Worm (Caenorhabditis elegans): Measurements from ENCODE around the gene F46G11.6.
A peak's percentile ranks its signal among the peaks of the same experiment; 100 is the strongest.

F46G11.6 gene

DNA sequence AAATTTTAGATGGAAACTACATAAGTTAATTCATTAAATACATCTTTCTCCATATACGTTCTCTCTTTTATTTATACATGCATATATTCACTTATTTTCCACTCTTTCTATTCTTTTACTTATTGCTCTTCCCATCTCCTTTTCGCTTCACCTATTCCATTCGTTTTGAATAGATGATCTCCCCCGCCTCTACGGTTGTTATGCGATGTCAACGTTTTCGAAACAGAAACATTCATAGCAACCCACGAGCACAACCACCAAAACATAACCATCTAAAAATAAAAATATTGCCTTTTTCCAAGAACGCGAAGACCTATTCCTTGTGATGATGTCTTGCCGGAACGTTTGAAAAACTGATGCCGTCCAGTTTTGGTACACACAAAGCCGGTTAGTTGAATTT is 12.8 kb upstream of the F46G11.6 start, which contains the start of gene sym-3:
TSS of gene sym-3 (plus strand) at position 301 of the 400 bp plus-strand sequence.
- TF ChIP-seq gmeb-2 (tag; optimal IDR thresholded peaks at IDR 0.05) (no peak), ceh-48 (tag; optimal IDR thresholded peaks at IDR 0.05) (no peak), unc-86 (tag; optimal IDR thresholded peaks at IDR 0.05) (no peak), ceh-34 (tag; optimal IDR thresholded peaks at IDR 0.05) (no peak), sox-2 (GFP tag; IDR thresholded peaks at IDR 0.05) (no peak), lin-11 (tag; optimal IDR thresholded peaks at IDR 0.05) (no peak), fkh-6 (tag; optimal IDR thresholded peaks at IDR 0.05) (no peak), pha-4 (tag; optimal IDR thresholded peaks at IDR 0.05) (no peak), ceh-2 (tag; optimal IDR thresholded peaks at IDR 0.05) (no peak)

DNA sequence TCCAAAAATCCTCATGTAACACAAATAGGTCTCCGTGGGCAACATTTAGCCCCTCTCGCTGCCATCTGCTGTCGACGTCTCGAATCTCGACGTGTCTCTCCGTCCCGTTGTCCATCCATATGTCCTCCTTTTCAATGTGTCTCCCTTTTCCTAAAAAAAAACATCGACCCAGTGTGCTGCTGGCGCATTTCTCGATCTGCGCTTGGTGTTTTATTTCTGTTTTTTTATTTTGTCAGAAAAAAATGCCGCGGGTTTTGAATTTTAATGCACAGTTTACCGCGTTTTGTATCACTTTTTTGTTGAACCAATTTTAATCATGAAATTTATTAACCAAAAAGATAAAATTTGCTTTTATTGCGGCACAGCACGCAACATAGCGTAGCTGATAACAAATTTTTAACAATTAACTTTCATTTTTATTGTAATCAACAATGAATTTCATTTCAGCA is 10.5 kb upstream of the F46G11.6 start:
- TF ChIP-seq hlh-30 (tag; optimal IDR thresholded peaks at IDR 0.05; ENCODE audit: insufficient read depth) (no peak), pag-3 (tag; optimal IDR thresholded peaks at IDR 0.05; ENCODE audit: borderline replicate concordance) (no peak), ceh-45 (GFP tag; IDR thresholded peaks at IDR 0.05) (no peak), ceh-24 (tag; optimal IDR thresholded peaks at IDR 0.05) (no peak), rnt-1 (tag; optimal IDR thresholded peaks at IDR 0.05) (peak; percentile 20), ceh-2 (tag; optimal IDR thresholded peaks at IDR 0.05) (no peak), lim-6 (tag; optimal IDR thresholded peaks at IDR 0.05) (no peak), pqm-1 (tag; optimal IDR thresholded peaks at IDR 0.05) (no peak), K09A11.1 (tag; optimal IDR thresholded peaks at IDR 0.05; ENCODE audit: insufficient read depth) (no peak), ceh-6 (GFP tag; optimal IDR thresholded peaks at IDR 0.05) (no peak), nfya-1 (tag; optimal IDR thresholded peaks at IDR 0.05) (peak; percentile 46), ceh-48 (tag; optimal IDR thresholded peaks at IDR 0.05) (peak; percentile 2), ceh-31 (tag; optimal IDR thresholded peaks at IDR 0.05) (peak; percentile 51), ref-2 (tag; optimal IDR thresholded peaks at IDR 0.05) (peak; percentile 53), zip-5 (tag; optimal IDR thresholded peaks at IDR 0.05) (no peak), ceh-18 (tag; optimal IDR thresholded peaks at IDR 0.05) (peak; percentile 21), odd-2 (tag; optimal IDR thresholded peaks at IDR 0.05) (no peak), nhr-11 (tag; optimal IDR thresholded peaks at IDR 0.05) (no peak), madf-2 (tag; optimal IDR thresholded peaks at IDR 0.05) (no peak), C08G9.2 (tag; optimal IDR thresholded peaks at IDR 0.05) (peak; percentile 3), hlh-13 (GFP tag; optimal IDR thresholded peaks at IDR 0.05) (no peak), sdc-2 (tag; optimal IDR thresholded peaks at IDR 0.05) (peak; percentile 93), elt-2 (tag; optimal IDR thresholded peaks at IDR 0.05) (peak; percentile 19), tbx-2 (tag; optimal IDR thresholded peaks at IDR 0.05) (peak; percentile 24), sox-2 (GFP tag; IDR thresholded peaks at IDR 0.05) (no peak), pax-1 (tag; optimal IDR thresholded peaks at IDR 0.05) (no peak), che-1 (tag; optimal IDR thresholded peaks at IDR 0.05) (no peak), F13H6.1 (tag; optimal IDR thresholded peaks at IDR 0.05) (no peak), elt-4 (tag; optimal IDR thresholded peaks at IDR 0.05) (no peak), dmd-4 (tag; optimal IDR thresholded peaks at IDR 0.05; ENCODE audit: borderline replicate concordance) (no peak), ceh-22 (tag; optimal IDR thresholded peaks at IDR 0.05) (no peak), unc-86 (tag; optimal IDR thresholded peaks at IDR 0.05) (no peak), nhr-232 (tag; optimal IDR thresholded peaks at IDR 0.05) (no peak), ets-4 (tag; optimal IDR thresholded peaks at IDR 0.05) (no peak), ceh-14 (tag; optimal IDR thresholded peaks at IDR 0.05) (no peak), lin-11 (tag; optimal IDR thresholded peaks at IDR 0.05) (no peak), unc-3 (GFP tag; conservative IDR thresholded peaks at IDR 0.05) (no peak), unc-3 (tag; optimal IDR thresholded peaks at IDR 0.05) (no peak), T23F11.4 (GFP tag; optimal IDR thresholded peaks at IDR 0.05) (no peak), ama-1 (optimal IDR thresholded peaks at IDR 0.05) (no peak), fkh-10 (GFP tag; optimal IDR thresholded peaks at IDR 0.05) (no peak), pha-2 (tag; optimal IDR thresholded peaks at IDR 0.05) (no peak), mec-3 (tag; optimal IDR thresholded peaks at IDR 0.05; ENCODE audit: borderline replicate concordance) (no peak), Y22D7AL.16 (tag; optimal IDR thresholded peaks at IDR 0.05) (no peak), hlh-8 (tag; optimal IDR thresholded peaks at IDR 0.05) (peak; percentile 47), sox-4 (tag; optimal IDR thresholded peaks at IDR 0.05) (no peak), ceh-30 (tag; optimal IDR thresholded peaks at IDR 0.05) (no peak), unc-42 (tag; optimal IDR thresholded peaks at IDR 0.05) (peak; percentile 51)
